Worm (Caenorhabditis elegans) whole organism, dauer: Measurements from ENCODE around the gene msp-59.

Experiments
- unc-62 ChIP-seq: sonication (generic microtip); optimal IDR thresholded peaks from 2 replicates; lab custom pipeline; 2017; ENCODE audit warnings: missing biosample characterization, missing genetic modification reagents, missing genetic modification characterization

The msp-59 gene

DNA sequence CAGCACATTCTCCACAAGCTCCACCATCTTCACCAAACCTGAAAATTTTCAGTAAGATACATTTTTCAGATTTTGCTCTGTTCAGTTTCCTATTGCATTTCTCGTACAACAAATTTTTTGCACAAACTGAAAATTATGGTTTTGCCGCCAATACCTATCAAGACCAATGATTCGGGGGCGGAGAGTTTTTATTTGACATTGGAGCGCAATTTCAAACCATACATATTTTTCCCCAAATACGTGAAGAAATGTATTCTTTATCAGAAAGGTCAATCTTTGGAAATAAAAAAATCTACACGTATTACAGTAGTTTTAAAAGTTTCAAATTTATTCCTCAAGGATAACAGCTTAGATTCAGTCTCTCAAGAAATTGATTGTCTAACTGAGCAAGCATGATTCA is 46.4 kb downstream of the msp-59 start, which contains the start of gene F36H12.5:
Gene F36H12.5 (plus strand): TSS at position 301 of the 400 bp plus-strand sequence.
- TF ChIP-seq unc-62, result no peak
